Worm (Caenorhabditis elegans): Measurements from ENCODE around the gene nspc-15.

nspc-15 gene

DNA sequence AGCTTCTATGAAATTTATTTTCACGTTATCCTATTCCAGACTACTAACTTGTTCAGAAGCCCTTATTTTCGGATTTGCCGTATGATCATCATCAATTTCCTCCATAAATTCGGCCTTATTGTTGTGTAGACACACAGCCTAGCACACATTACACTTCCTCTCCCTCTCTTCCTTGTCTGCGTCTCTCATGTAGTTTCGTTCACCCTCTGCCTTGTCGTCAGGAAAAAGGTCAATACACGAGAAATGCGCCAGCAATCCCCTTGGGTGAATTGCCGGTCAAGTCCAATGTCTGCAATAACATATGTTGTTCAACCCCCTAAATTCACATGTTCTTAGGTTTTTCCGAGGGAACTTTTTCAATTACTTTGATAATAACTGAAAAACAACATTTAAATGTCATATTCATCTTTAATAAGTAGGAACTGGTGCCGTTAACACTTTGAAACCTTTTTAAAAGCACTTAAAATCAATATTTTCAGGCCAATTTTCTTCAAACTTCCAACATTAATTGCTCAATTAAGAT, 33.3 kb downstream of the nspc-15 start, which contains the start of gene F17E5.2 (continued):
- TF ChIP-seq mef-2 (tag; optimal IDR thresholded peaks at IDR 0.05), result peak; percentile 90
- peak; percentile 93 for TF ChIP-seq jun-1 (tag; optimal IDR thresholded peaks at IDR 0.05)
- peak; percentile 83 for TF ChIP-seq lin-39 (tag; optimal IDR thresholded peaks at IDR 0.05)
- no peak for TF ChIP-seq tlp-1 (tag; optimal IDR thresholded peaks at IDR 0.05)
- peak; percentile 72 for TF ChIP-seq aly-2 (tag; optimal IDR thresholded peaks at IDR 0.05)
- peak; percentile 98 for TF ChIP-seq lin-14 (GFP tag; optimal IDR thresholded peaks at IDR 0.05)
- TF ChIP-seq zag-1 (tag; optimal IDR thresholded peaks at IDR 0.05), result peak; percentile 78
- peak; percentile 95 for TF ChIP-seq nhr-47 (tag; optimal IDR thresholded peaks at IDR 0.05)
- peak; percentile 95 for TF ChIP-seq fkh-10 (GFP tag; optimal IDR thresholded peaks at IDR 0.05)
- TF ChIP-seq rnt-1 (tag; optimal IDR thresholded peaks at IDR 0.05), result peak; percentile 96
- no peak for TF ChIP-seq nhr-28 (tag; optimal IDR thresholded peaks at IDR 0.05)
- TF ChIP-seq hpl-2 (GFP tag; optimal IDR thresholded peaks at IDR 0.05), result peak; percentile 76
- peak; percentile 68 to 81 (median 78) for TF ChIP-seq dpl-1 (GFP tag; optimal IDR thresholded peaks at IDR 0.05)
- peak; percentile 85 for TF ChIP-seq sup-37 (GFP tag; optimal IDR thresholded peaks at IDR 0.05)
- peak; percentile 93 for TF ChIP-seq unc-130 (tag; optimal IDR thresholded peaks at IDR 0.05)
- peak; percentile 92 to 94 for TF ChIP-seq lsy-2 (tag; optimal IDR thresholded peaks at IDR 0.05)
- peak; percentile 97 for TF ChIP-seq nhr-71 (tag; optimal IDR thresholded peaks at IDR 0.05)
- TF ChIP-seq pag-3 (tag; optimal IDR thresholded peaks at IDR 0.05; ENCODE audit: borderline replicate concordance, insufficient read depth), result no peak
- no peak for TF ChIP-seq alr-1 (tag; optimal IDR thresholded peaks at IDR 0.05; ENCODE audit: borderline replicate concordance)
- TF ChIP-seq fkh-4 (tag; optimal IDR thresholded peaks at IDR 0.05; ENCODE audit: borderline replicate concordance), result no peak
- TF ChIP-seq nhr-19 (GFP tag; conservative IDR thresholded peaks at IDR 0.05), result peak; percentile 95
- peak; percentile 90 for TF ChIP-seq unc-86 (tag; optimal IDR thresholded peaks at IDR 0.05)
- TF ChIP-seq ceh-8 (GFP tag; optimal IDR thresholded peaks at IDR 0.05), result peak; percentile 46
- peak; percentile 94 for TF ChIP-seq tbx-2 (tag; optimal IDR thresholded peaks at IDR 0.05)
- no peak for TF ChIP-seq hlh-17 (GFP tag; optimal IDR thresholded peaks at IDR 0.05; ENCODE audit: borderline replicate concordance)
- TF ChIP-seq elt-3 (tag; optimal IDR thresholded peaks at IDR 0.05), result peak in 4 of 6 experiments; percentile 69 to 85 (median 78)
- peak; percentile 98 for TF ChIP-seq snu-23 (GFP tag; optimal IDR thresholded peaks at IDR 0.05)
- peak; percentile 65; the same call in 1 of the 2 replicates for TF ChIP-seq mab-9 (GFP tag; IDR thresholded peaks at IDR 0.05)
- no peak for TF ChIP-seq ces-1 (GFP tag; optimal IDR thresholded peaks at IDR 0.05)
- TF ChIP-seq nhr-20 (tag; optimal IDR thresholded peaks at IDR 0.05), result peak; percentile 97
- no peak for TF ChIP-seq ets-5 (GFP tag; IDR thresholded peaks at IDR 0.05)
- peak; percentile 82 to 83 for TF ChIP-seq efl-1 (optimal IDR thresholded peaks at IDR 0.05)
- peak; percentile 70 to 97 for TF ChIP-seq efl-1 (GFP tag; optimal IDR thresholded peaks at IDR 0.05 in 1 of 2)
- peak; percentile 91 for TF ChIP-seq fos-1 (tag; optimal IDR thresholded peaks at IDR 0.05)
- no peak for TF ChIP-seq nhr-84 (tag; optimal IDR thresholded peaks at IDR 0.05)
- TF ChIP-seq lin-13 (GFP tag; optimal IDR thresholded peaks at IDR 0.05), result peak; percentile 92
- peak; percentile 72 for TF ChIP-seq aha-1 (tag; optimal IDR thresholded peaks at IDR 0.05)
- TF ChIP-seq vab-15 (tag; optimal IDR thresholded peaks at IDR 0.05), result peak; percentile 78
- TF ChIP-seq ceh-63 (GFP tag; optimal IDR thresholded peaks at IDR 0.05), result no peak
- peak; percentile 62 for TF ChIP-seq unc-62 (GFP tag; optimal IDR thresholded peaks at IDR 0.05)
- peak; percentile 74 for TF ChIP-seq pax-3 (tag; optimal IDR thresholded peaks at IDR 0.05)
- TF ChIP-seq nhr-237 (tag; optimal IDR thresholded peaks at IDR 0.05), result peak; percentile 87
- peak; percentile 65 for TF ChIP-seq C04F5.9 (tag; optimal IDR thresholded peaks at IDR 0.05)
- peak; percentile 59 for TF ChIP-seq F16B12.6 (tag; optimal IDR thresholded peaks at IDR 0.05)
- TF ChIP-seq sptf-1 (tag; optimal IDR thresholded peaks at IDR 0.05), result no peak
- no peak for TF ChIP-seq ceh-90 (tag; optimal IDR thresholded peaks at IDR 0.05)
- TF ChIP-seq lin-15B (tag; optimal IDR thresholded peaks at IDR 0.05), result peak; percentile 46
- no peak for TF ChIP-seq unc-30 (tag; optimal IDR thresholded peaks at IDR 0.05)
- peak; percentile 79 for TF ChIP-seq zip-4 (GFP tag; optimal IDR thresholded peaks at IDR 0.05)
- peak; percentile 70 for TF ChIP-seq elt-2 (tag; optimal IDR thresholded peaks at IDR 0.05)
- TF ChIP-seq nhr-90 (tag; optimal IDR thresholded peaks at IDR 0.05; ENCODE audit: poor library complexity), result peak; percentile 91
- peak; percentile 86 to 94 (median 92) for TF ChIP-seq ceh-82 (tag; optimal IDR thresholded peaks at IDR 0.05)
